Worm (Caenorhabditis elegans) whole organism, L1 larva: ENCODE measurements around the gene srw-135.

Source experiments
- fos-1 ChIP-seq: fragments of 150-350 bp; optimal IDR thresholded peaks from 2 replicates; lab custom pipeline; 2014; ENCODE audit warnings: missing biosample characterization, missing genetic modification characterization
- irx-1 ChIP-seq: sonication (generic microtip); optimal IDR thresholded peaks from 2 replicates; lab custom pipeline; 2016; ENCODE audit warnings: missing genetic modification characterization, missing compliant biosample characterization
- lin-13 ChIP-seq: fragments of 150-350 bp; optimal IDR thresholded peaks from 2 replicates; lab custom pipeline; 2014; ENCODE audit warnings: missing biosample characterization, missing genetic modification reagents, missing genetic modification characterization
- mep-1 ChIP-seq: fragments of 150-350 bp; optimal IDR thresholded peaks from 2 replicates; lab custom pipeline; 2014; ENCODE audit warnings: missing biosample characterization, missing genetic modification characterization
- nhr-12 ChIP-seq: sonication (generic microtip); optimal IDR thresholded peaks from 2 replicates; lab custom pipeline; 2017; ENCODE audit warnings: missing biosample characterization, missing genetic modification characterization
- nhr-76 ChIP-seq: sonication (generic microtip); optimal IDR thresholded peaks from 2 replicates; lab custom pipeline; 2017; ENCODE audit warnings: missing biosample characterization, missing genetic modification characterization
- tbx-2 ChIP-seq: sonication (generic microtip); optimal IDR thresholded peaks from 2 replicates; lab custom pipeline; 2016; ENCODE audit warnings: missing genetic modification characterization, missing compliant biosample characterization
- unc-62 ChIP-seq: fragments of 150-350 bp; optimal IDR thresholded peaks from 2 replicates; lab custom pipeline; 2014; ENCODE audit warnings: missing biosample characterization, missing genetic modification reagents, missing genetic modification characterization
- ztf-4 ChIP-seq: fragments of 150-350 bp; optimal IDR thresholded peaks from 2 replicates; lab custom pipeline; 2014; ENCODE audit warnings: missing biosample characterization, missing genetic modification characterization

DNA sequence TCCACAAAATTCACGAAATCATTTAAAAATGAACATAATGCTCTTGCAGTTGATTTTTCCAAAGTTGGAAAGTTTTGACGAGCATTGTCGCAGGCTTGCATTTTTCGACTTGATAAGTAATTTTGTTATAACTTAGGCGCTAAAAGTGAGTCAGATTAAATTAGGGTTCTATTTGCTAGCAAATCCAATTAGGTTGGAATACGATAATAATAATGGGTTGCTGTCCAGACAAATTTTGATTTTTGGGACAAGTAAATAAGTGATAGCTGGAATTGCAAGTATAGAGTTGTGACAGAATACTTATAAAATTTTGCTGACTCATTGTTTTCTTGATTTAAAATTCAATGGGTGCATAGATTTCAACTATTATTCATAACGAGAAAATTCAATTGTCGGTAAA is 5.3 kb downstream of the srw-135 start, which contains the start of gene srw-112:
- TF ChIP-seq ztf-4 (tag; lab: Kevin White, UChicago) (no peak), nhr-12 (tag; lab: Kevin White, UChicago) (no peak), tbx-2 (no peak), lin-13 (no peak), fos-1 (tag; lab: Kevin White, UChicago) (no peak), unc-62 (GFP tag; lab: Kevin White, UChicago) (no peak), nhr-76 (tag; lab: Kevin White, UChicago) (no peak), irx-1 (no peak), mep-1 (tag; lab: Kevin White, UChicago) (no peak)
